Fruit fly (Drosophila melanogaster) whole organism, embryonic: ENCODE measurements around the gene Ide.

Experiments
- Adf1 ChIP-seq: fragments of 200-800 bp; sonication (Bioruptor generic); IDR thresholded peaks from 2 replicates; pipeline ENCODE4 v1.3.6; 2022; ENCODE audit warnings: missing biosample characterization, missing genetic modification characterization
- Bdp1 ChIP-seq: fragments of 200-800 bp; sonication (Bioruptor generic); optimal IDR thresholded peaks from 3 replicates; lab custom pipeline; 2016; ENCODE audit warnings: missing biosample characterization, missing genetic modification characterization
- C15 ChIP-seq: fragments of 200-800 bp; sonication (Bioruptor generic); IDR thresholded peaks from 3 replicates; pipeline ENCODE4 v1.3.6; 2022; ENCODE audit warnings: missing biosample characterization, missing genetic modification characterization
- CG10209 ChIP-seq: fragments of 200-800 bp; sonication (Bioruptor generic); optimal IDR thresholded peaks from 3 replicates; lab custom pipeline; 2017; ENCODE audit warnings: missing biosample characterization, mild to moderate bottlenecking, missing genetic modification characterization, missing genetic modification reagents
- CG12104 ChIP-seq: fragments of 200-800 bp; sonication (Bioruptor generic); optimal IDR thresholded peaks from 3 replicates; lab custom pipeline; 2016; ENCODE audit warnings: missing biosample characterization, missing genetic modification characterization
- CG12155 ChIP-seq: fragments of 200-800 bp; sonication (Bioruptor generic); optimal IDR thresholded peaks from 3 replicates; lab custom pipeline; 2016; ENCODE audit warnings: missing biosample characterization, missing genetic modification characterization
- CG13775 ChIP-seq: fragments of 200-800 bp; sonication (Bioruptor generic); optimal IDR thresholded peaks from 3 replicates; lab custom pipeline; 2017; ENCODE audit warnings: missing biosample characterization, mild to moderate bottlenecking, missing genetic modification characterization
- CG14860 ChIP-seq: fragments of 200-800 bp; sonication (Bioruptor generic); IDR thresholded peaks from 3 replicates; pipeline ENCODE4 v1.3.6; 2022; ENCODE audit warnings: missing biosample characterization, missing genetic modification characterization; ENCODE audit not compliant: partially characterized antibody
- CG15011 ChIP-seq: fragments of 200-800 bp; sonication (Bioruptor generic); optimal IDR thresholded peaks from 3 replicates; lab custom pipeline; 2018; ENCODE audit warnings: missing biosample characterization, mild to moderate bottlenecking, missing genetic modification characterization
- CG30020 ChIP-seq: fragments of 200-800 bp; optimal IDR thresholded peaks from 2 replicates; lab custom pipeline; 2019; ENCODE audit warnings: missing biosample characterization, mild to moderate bottlenecking, missing genetic modification characterization, moderate library complexity
- CG3065 ChIP-seq: fragments of 200-800 bp; sonication (Bioruptor generic); optimal IDR thresholded peaks from 2 replicates; lab custom pipeline; 2016; ENCODE audit warnings: missing biosample characterization, missing genetic modification characterization
- CG31224 ChIP-seq: fragments of 200-800 bp; sonication (Bioruptor generic); IDR thresholded peaks from 2 replicates; pipeline ENCODE4 v1.3.6; 2022; ENCODE audit warnings: missing biosample characterization, missing genetic modification characterization
- CG3163 ChIP-seq: fragments of 200-800 bp; sonication (Bioruptor generic); optimal IDR thresholded peaks from 3 replicates; lab custom pipeline; 2016; ENCODE audit warnings: missing biosample characterization, missing genetic modification characterization
- CG32532 ChIP-seq: fragments of 200-800 bp; sonication (Bioruptor generic); IDR thresholded peaks from 2 replicates; pipeline ENCODE4 v1.3.6; 2022; ENCODE audit warnings: missing biosample characterization, missing genetic modification characterization
- CG3995 ChIP-seq: fragments of 200-800 bp; sonication (Bioruptor generic); optimal IDR thresholded peaks from 3 replicates; lab custom pipeline; 2016; ENCODE audit warnings: missing biosample characterization, missing genetic modification characterization
- CG4360 ChIP-seq: fragments of 200-800 bp; sonication (Bioruptor generic); IDR thresholded peaks from 2 replicates; pipeline ENCODE4 v1.3.6; 2022; ENCODE audit warnings: missing biosample characterization, missing genetic modification characterization
- CG7839 ChIP-seq: fragments of 200-800 bp; sonication (Bioruptor generic); optimal IDR thresholded peaks from 3 replicates; lab custom pipeline; 2018; ENCODE audit warnings: missing biosample characterization, mild to moderate bottlenecking, missing genetic modification characterization, moderate library complexity
- CG8089 ChIP-seq: fragments of 200-800 bp; sonication (Bioruptor generic); optimal IDR thresholded peaks from 3 replicates; lab custom pipeline; 2016; ENCODE audit warnings: missing biosample characterization, missing genetic modification characterization
- CG8281 ChIP-seq: fragments of 200-800 bp; sonication (Bioruptor generic); optimal IDR thresholded peaks from 2 replicates; lab custom pipeline; 2018; ENCODE audit warnings: missing biosample characterization, mild to moderate bottlenecking, missing genetic modification characterization, moderate library complexity
- CG8944 ChIP-seq: fragments of 200-800 bp; sonication (Bioruptor generic); optimal IDR thresholded peaks from 3 replicates; lab custom pipeline; 2016; ENCODE audit warnings: missing biosample characterization, missing genetic modification characterization
- CG9876 ChIP-seq: fragments of 200-800 bp; sonication (Bioruptor generic); optimal IDR thresholded peaks from 2 replicates; lab custom pipeline; 2016; ENCODE audit warnings: missing biosample characterization, missing genetic modification characterization
- Fer2 ChIP-seq: fragments of 200-800 bp; sonication (Bioruptor generic); optimal IDR thresholded peaks from 2 replicates; lab custom pipeline; 2018; ENCODE audit warnings: missing biosample characterization, mild to moderate bottlenecking, missing genetic modification characterization, moderate library complexity
- Gug ChIP-seq: fragments of 200-800 bp; sonication (Bioruptor generic); IDR thresholded peaks from 4 replicates; pipeline ENCODE4 v1.3.6; 2022; ENCODE audit warnings: missing biosample characterization, missing genetic modification characterization
- HmgZ ChIP-seq: fragments of 200-800 bp; sonication (Bioruptor generic); optimal IDR thresholded peaks from 2 replicates; lab custom pipeline; 2018; ENCODE audit warnings: missing biosample characterization, mild to moderate bottlenecking, missing genetic modification characterization
- Mad ChIP-seq: fragments of 200-800 bp; sonication (Bioruptor generic); optimal IDR thresholded peaks from 2 replicates; lab custom pipeline; 2016; ENCODE audit warnings: missing biosample characterization, missing genetic modification characterization
- NC2α ChIP-seq: fragments of 200-800 bp; sonication (Bioruptor generic); optimal IDR thresholded peaks from 2 replicates; lab custom pipeline; 2016; ENCODE audit warnings: missing biosample characterization, missing genetic modification characterization
- Nf-YC ChIP-seq: fragments of 200-800 bp; optimal IDR thresholded peaks from 3 replicates; lab custom pipeline; 2019; ENCODE audit warnings: missing biosample characterization, mild to moderate bottlenecking, missing genetic modification characterization, moderate library complexity
- Opbp ChIP-seq: fragments of 200-800 bp; sonication (Bioruptor generic); IDR thresholded peaks from 3 replicates; pipeline ENCODE4 v1.3.6; 2022; ENCODE audit warnings: missing biosample characterization, missing genetic modification characterization; ENCODE audit not compliant: partially characterized antibody
- Scr ChIP-seq: fragments of 200-800 bp; sonication (Bioruptor generic); IDR thresholded peaks from 2 replicates; pipeline ENCODE4 v1.3.6; 2022; ENCODE audit warnings: missing biosample characterization, missing genetic modification characterization; ENCODE audit not compliant: partially characterized antibody
- Sin3A ChIP-seq: fragments of >200 bp; optimal IDR thresholded peaks from 2 replicates; lab custom pipeline; 2018
- Six4 ChIP-seq: fragments of 200-800 bp; sonication (Bioruptor generic); optimal IDR thresholded peaks from 2 replicates; lab custom pipeline; 2016; ENCODE audit warnings: missing biosample characterization, missing genetic modification characterization
- Stat92E ChIP-seq, 3 experiments: fragments of >200 bp in 2 of 3; fragments of 200-800 bp in 1 of 3; sonication (Bioruptor generic) in 1 of 3; optimal IDR thresholded peaks; 2 replicates each; lab custom pipeline; 2017 to 2019; ENCODE audit warnings: missing biosample characterization in 3 of 3, missing genetic modification characterization in 3 of 3, mild to moderate bottlenecking in 1 of 3, moderate library complexity in 1 of 3
- Trl ChIP-seq, 3 experiments: fragments of >200 bp in 2 of 3; fragments of 200-800 bp in 1 of 3; sonication (Bioruptor generic) in 1 of 3; optimal IDR thresholded peaks; 2 replicates in 1 of 3; 3 replicates in 2 of 3; lab custom pipeline; 2016 to 2017; ENCODE audit warnings: missing biosample characterization in 1 of 3, missing genetic modification characterization in 1 of 3
- bab2 ChIP-seq: fragments of 200-800 bp; sonication (Bioruptor generic); optimal IDR thresholded peaks from 2 replicates; lab custom pipeline; 2016; ENCODE audit warnings: missing biosample characterization, missing genetic modification characterization
- crc ChIP-seq: fragments of 200-800 bp; sonication (Bioruptor generic); optimal IDR thresholded peaks from 2 replicates; lab custom pipeline; 2016; ENCODE audit warnings: missing biosample characterization, missing genetic modification characterization
- dan ChIP-seq: fragments of 200-800 bp; sonication (Bioruptor generic); IDR thresholded peaks from 2 replicates; pipeline ENCODE4 v1.3.6; 2022; ENCODE audit warnings: missing biosample characterization, missing genetic modification characterization
- emc ChIP-seq: fragments of 200-800 bp; sonication (Bioruptor generic); optimal IDR thresholded peaks from 2 replicates; lab custom pipeline; 2016; ENCODE audit warnings: missing biosample characterization, missing genetic modification characterization
- ftz-f1 ChIP-seq: fragments of 200-800 bp; sonication (Bioruptor generic); optimal IDR thresholded peaks from 2 replicates; lab custom pipeline; 2016; ENCODE audit warnings: missing biosample characterization, missing genetic modification characterization
- fu2 ChIP-seq: fragments of 200-800 bp; sonication (Bioruptor generic); optimal IDR thresholded peaks from 2 replicates; lab custom pipeline; 2016; ENCODE audit warnings: missing biosample characterization, missing genetic modification characterization
- insv ChIP-seq, 2 experiments: fragments of 200-800 bp; sonication (Bioruptor generic); optimal IDR thresholded peaks; 3 replicates each; lab custom pipeline; 2016 to 2018; ENCODE audit warnings: missing biosample characterization in 2 of 2, missing genetic modification characterization in 2 of 2
- jumu ChIP-seq: fragments of 200-800 bp; sonication (Bioruptor generic); optimal IDR thresholded peaks from 3 replicates; lab custom pipeline; 2016; ENCODE audit warnings: missing biosample characterization, missing genetic modification characterization
- lilli ChIP-seq: fragments of 200-800 bp; sonication (Bioruptor generic); optimal IDR thresholded peaks from 3 replicates; lab custom pipeline; 2016; ENCODE audit warnings: missing biosample characterization, missing genetic modification characterization
- mld ChIP-seq: fragments of 200-800 bp; sonication (Bioruptor generic); IDR thresholded peaks from 3 replicates; pipeline ENCODE4 v1.3.6; 2022; ENCODE audit warnings: missing biosample characterization, missing genetic modification characterization; ENCODE audit not compliant: partially characterized antibody
- p53 ChIP-seq: fragments of 200-800 bp; sonication (Bioruptor generic); optimal IDR thresholded peaks from 2 replicates; lab custom pipeline; 2016; ENCODE audit warnings: missing biosample characterization, missing genetic modification characterization
- pzg ChIP-seq: fragments of 200-800 bp; sonication (Bioruptor generic); optimal IDR thresholded peaks from 3 replicates; lab custom pipeline; 2018; ENCODE audit warnings: missing biosample characterization, mild to moderate bottlenecking, missing genetic modification characterization, moderate library complexity
- row ChIP-seq: fragments of 200-800 bp; sonication (Bioruptor generic); IDR thresholded peaks from 3 replicates; pipeline ENCODE4 v1.3.6; 2022; ENCODE audit warnings: missing biosample characterization, missing genetic modification characterization
- so ChIP-seq: fragments of 200-800 bp; sonication (Bioruptor generic); IDR thresholded peaks from 3 replicates; pipeline ENCODE4 v1.3.6; 2022; ENCODE audit warnings: missing biosample characterization, missing genetic modification characterization
- sob ChIP-seq: fragments of 200-800 bp; sonication (Bioruptor generic); IDR thresholded peaks from 2 replicates; pipeline ENCODE4 v1.3.6; 2022; ENCODE audit warnings: missing biosample characterization, missing genetic modification characterization
- ttk ChIP-seq: fragments of 200-800 bp; sonication (Bioruptor generic); IDR thresholded peaks from 2 replicates; pipeline ENCODE4 v2.1.2; 2022; ENCODE audit warnings: missing biosample characterization, missing genetic modification characterization
- vvl ChIP-seq: fragments of 200-800 bp; sonication (Bioruptor generic); IDR thresholded peaks from 2 replicates; pipeline ENCODE4 v1.3.6; 2022; ENCODE audit warnings: missing biosample characterization, missing genetic modification characterization
- wor ChIP-seq: fragments of 200-800 bp; sonication (Bioruptor generic); IDR thresholded peaks from 2 replicates; pipeline ENCODE4 v1.3.6; 2022; ENCODE audit warnings: missing biosample characterization, missing genetic modification characterization

Ide gene

DNA sequence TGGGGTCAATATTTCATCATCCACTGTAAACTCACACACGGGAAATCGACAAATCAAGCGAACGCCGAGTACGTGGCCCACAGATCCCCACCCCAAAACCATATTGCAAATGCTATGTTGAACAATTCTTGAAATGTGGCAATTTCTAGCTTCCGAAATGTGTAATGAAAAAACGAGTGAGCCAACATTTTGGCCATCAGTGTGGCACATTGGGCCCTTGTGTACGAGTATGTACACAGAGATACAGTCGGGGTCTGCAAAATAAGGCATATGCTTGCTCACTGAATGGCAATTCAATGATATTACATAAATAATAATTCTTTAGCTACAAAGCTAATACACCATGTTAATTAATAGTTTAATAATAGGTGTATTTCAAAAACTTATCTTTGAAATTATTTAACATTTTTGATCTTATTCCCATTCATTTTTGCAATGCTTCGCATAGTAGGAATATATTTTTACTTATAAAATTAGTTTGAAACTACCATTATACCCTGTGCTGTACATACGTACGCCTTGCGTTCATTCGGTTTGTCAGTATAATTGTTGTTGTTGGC, 23.9 kb upstream of the Ide start (continued):
- peak; percentile 92 for TF ChIP-seq HmgZ
- peak; percentile 85 for TF ChIP-seq CG12155 (GFP tag; lab: Kevin White, UChicago)
- TF ChIP-seq Adf1 (GFP tag; lab: Robert Waterston, UW) = peak; percentile 66; the same call in 1 of the 2 replicates
- TF ChIP-seq CG8281 (tag; lab: Kevin White, UChicago) = peak; percentile 80
- peak; percentile 82 for TF ChIP-seq Mad (GFP tag; lab: Kevin White, UChicago)
- TF ChIP-seq CG15011 (GFP tag; lab: Kevin White, UChicago) = peak; percentile 89
- peak; percentile 50 for TF ChIP-seq CG3163 (GFP tag; lab: Kevin White, UChicago)
- TF ChIP-seq vvl (GFP tag; lab: Robert Waterston, UW) = peak; percentile 90
- peak; percentile 73 for TF ChIP-seq so (GFP tag; lab: Robert Waterston, UW)
- no peak for TF ChIP-seq Sin3A (lab: Kevin White, UChicago)
- no peak for TF ChIP-seq p53 (GFP tag; lab: Kevin White, UChicago)
- peak; percentile 80 for TF ChIP-seq Six4
- TF ChIP-seq fu2 (GFP tag; lab: Kevin White, UChicago) = peak; percentile 71
- TF ChIP-seq CG3995 = peak; percentile 55
- peak; percentile 68 for TF ChIP-seq Bdp1 (GFP tag; lab: Kevin White, UChicago)
- TF ChIP-seq wor (GFP tag; lab: Robert Waterston, UW) = peak; percentile 59
- peak; percentile 67 for TF ChIP-seq CG8089 (GFP tag; lab: Kevin White, UChicago)
- TF ChIP-seq mld (GFP tag; lab: Robert Waterston, UW) = no peak
- TF ChIP-seq lilli = peak; percentile 90
- TF ChIP-seq Scr (GFP tag; lab: Robert Waterston, UW) = no peak
- peak; percentile 4 for TF ChIP-seq NC2α
- TF ChIP-seq crc (GFP tag; lab: Kevin White, UChicago) = peak; percentile 69
- peak; percentile 62 for TF ChIP-seq CG9876
- TF ChIP-seq CG4360 (GFP tag; lab: Robert Waterston, UW) = no peak
- peak; percentile 63 for TF ChIP-seq CG30020 (tag; lab: Kevin White, UChicago)
- peak; percentile 2 for TF ChIP-seq pzg (GFP tag; lab: Kevin White, UChicago)
- TF ChIP-seq C15 (GFP tag; lab: Robert Waterston, UW) = no peak
- peak; percentile 91 for TF ChIP-seq CG32532 (GFP tag; lab: Robert Waterston, UW)
- no peak for TF ChIP-seq Stat92E (GFP tag; optimal IDR thresholded peaks at IDR 0.05; lab: Kevin White, UChicago)
- TF ChIP-seq row (GFP tag; lab: Robert Waterston, UW) = peak; percentile 94
- TF ChIP-seq CG13775 (GFP tag; lab: Kevin White, UChicago) = peak; percentile 87
- TF ChIP-seq CG3065 (GFP tag; lab: Kevin White, UChicago) = peak; percentile 77
- no peak for TF ChIP-seq CG14860 (GFP tag; lab: Robert Waterston, UW)
- peak; percentile 86 for TF ChIP-seq sob (GFP tag; lab: Robert Waterston, UW)
- TF ChIP-seq Opbp (GFP tag; lab: Robert Waterston, UW) = no peak
- peak; percentile 41 for TF ChIP-seq emc (GFP tag; lab: Kevin White, UChicago)
- TF ChIP-seq CG10209 = peak; percentile 87
- TF ChIP-seq insv (GFP tag; optimal IDR thresholded peaks at IDR 0.05; lab: Kevin White, UChicago) = peak in 1 of 2 experiments; percentile 57
- peak; percentile 72 for TF ChIP-seq CG8944 (GFP tag; lab: Kevin White, UChicago)
- no peak for TF ChIP-seq ftz-f1
- no peak for TF ChIP-seq dan (GFP tag; lab: Robert Waterston, UW)
- peak; percentile 52 for TF ChIP-seq jumu (GFP tag; lab: Kevin White, UChicago)
- TF ChIP-seq bab2 = peak; percentile 80
- peak; percentile 87 for TF ChIP-seq Gug (GFP tag; lab: Robert Waterston, UW)
- TF ChIP-seq CG12104 = peak; percentile 83
- TF ChIP-seq ttk (GFP tag; lab: Robert Waterston, UW) = peak; percentile 66
- TF ChIP-seq Nf-YC (tag; lab: Kevin White, UChicago) = peak; percentile 82
- TF ChIP-seq Trl (optimal IDR thresholded peaks at IDR 0.05; lab: Kevin White, UChicago) = no peak
- peak; percentile 76 for TF ChIP-seq Trl (GFP tag; optimal IDR thresholded peaks at IDR 0.05; lab: Kevin White, UChicago)
- TF ChIP-seq CG7839 (tag; lab: Kevin White, UChicago) = peak; percentile 92
- TF ChIP-seq Fer2 (tag; lab: Kevin White, UChicago) = peak; percentile 78
- TF ChIP-seq CG31224 (GFP tag; lab: Robert Waterston, UW) = peak; percentile 68
